Worm (Caenorhabditis elegans) whole organism, L2 larva: ENCODE measurements around the gene ssu-2.

ENCODE experiments used
- skn-1 ChIP-seq: sonication (generic microtip); optimal IDR thresholded peaks from 2 replicates; lab custom pipeline; 2017; ENCODE audit warnings: missing biosample characterization, missing genetic modification characterization
- zag-1 ChIP-seq: fragments of 150-350 bp; optimal IDR thresholded peaks from 2 replicates; lab custom pipeline; 2014; ENCODE audit warnings: missing biosample characterization, missing genetic modification characterization

DNA sequence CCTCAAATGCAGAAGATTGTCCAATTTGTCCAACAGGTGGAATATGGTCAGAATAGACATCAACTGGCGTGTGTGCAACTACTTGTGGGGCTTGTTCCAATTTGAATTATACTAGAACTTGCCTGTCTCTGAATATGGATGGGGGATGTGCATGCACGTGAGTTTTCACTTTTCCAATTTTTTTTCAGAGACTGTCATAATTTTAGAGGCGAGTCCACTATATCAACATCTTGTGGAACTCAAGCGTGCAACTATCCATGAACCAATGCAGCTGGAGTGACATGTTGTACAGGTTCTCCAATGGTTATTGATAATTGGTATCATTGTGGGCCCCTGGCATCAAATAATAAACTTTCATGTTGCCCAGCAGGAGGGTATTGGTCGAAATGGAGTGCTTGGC, 23.3 kb upstream of the ssu-2 start, which contains the start of gene Y67A10A.2:
- TF ChIP-seq skn-1 (tag; lab: Kevin White, UChicago) (no peak), zag-1 (no peak)
